Worm (Caenorhabditis elegans) whole organism, L4 larva: ENCODE data around the gene cka-2.

ENCODE experiments used
- F49E8.2 ChIP-seq: sonication (generic microtip); optimal IDR thresholded peaks from 2 replicates; lab custom pipeline; 2016; ENCODE audit warnings: missing compliant biosample characterization, mild to moderate bottlenecking, missing genetic modification characterization, borderline replicate concordance
- T20F7.1 ChIP-seq: fragments of 200-800 bp; sonication (Bioruptor generic); optimal IDR thresholded peaks from 2 replicates; lab custom pipeline; 2018; ENCODE audit warnings: mild to moderate bottlenecking, missing genetic modification characterization, missing compliant biosample characterization
- cey-2 ChIP-seq: sonication (generic microtip); optimal IDR thresholded peaks from 3 replicates; lab custom pipeline; 2017; ENCODE audit warnings: missing genetic modification characterization, mild to moderate bottlenecking, missing compliant biosample characterization, antibody characterized with exemption, borderline replicate concordance; ENCODE audit not compliant: insufficient read depth
- fkh-10 ChIP-seq: fragments of 150-350 bp; optimal IDR thresholded peaks from 2 replicates; lab custom pipeline; 2014; ENCODE audit warnings: missing biosample characterization, missing genetic modification reagents, missing genetic modification characterization
- lsy-2 ChIP-seq, 2 experiments: fragments of 150-350 bp in 1 of 2; sonication (generic microtip) in 1 of 2; optimal IDR thresholded peaks; 2 replicates each; lab custom pipeline; 2014 to 2017; ENCODE audit warnings: missing biosample characterization in 2 of 2, missing genetic modification characterization in 2 of 2
- nhr-42 ChIP-seq: fragments of 200-800 bp; sonication (Bioruptor generic); IDR thresholded peaks from 2 replicates; pipeline ENCODE4 v1.3.6; 2022; ENCODE audit warnings: missing genetic modification characterization, missing compliant biosample characterization
- php-3 ChIP-seq: fragments of 200-800 bp; sonication (Bioruptor generic); IDR thresholded peaks from 2 replicates; pipeline ENCODE4 v1.3.6; 2022; ENCODE audit warnings: missing genetic modification reagents, missing genetic modification characterization, missing compliant biosample characterization
- skn-1 ChIP-seq: fragments of 150-350 bp; optimal IDR thresholded peaks from 2 replicates; lab custom pipeline; 2014; ENCODE audit warnings: missing biosample characterization, missing genetic modification characterization
- tag-97 ChIP-seq: fragments of 200-800 bp; sonication (Bioruptor generic); IDR thresholded peaks from 2 replicates; pipeline ENCODE4 v1.3.6; 2022; ENCODE audit warnings: missing genetic modification characterization, missing compliant biosample characterization
- tra-1 ChIP-seq: fragments of 200-800 bp; sonication (Bioruptor generic); IDR thresholded peaks from 2 replicates; pipeline ENCODE4 v1.3.6; 2022; ENCODE audit warnings: missing genetic modification reagents, missing genetic modification characterization, missing compliant biosample characterization
- unc-130 ChIP-seq: sonication (generic microtip); optimal IDR thresholded peaks from 2 replicates; lab custom pipeline; 2016; ENCODE audit warnings: missing genetic modification reagents, missing genetic modification characterization, missing compliant biosample characterization
- unc-39 ChIP-seq: sonication (generic microtip); optimal IDR thresholded peaks from 2 replicates; lab custom pipeline; 2017; ENCODE audit warnings: missing biosample characterization, missing genetic modification characterization
- zag-1 ChIP-seq: fragments of 150-350 bp; optimal IDR thresholded peaks from 2 replicates; lab custom pipeline; 2014; ENCODE audit warnings: missing biosample characterization, missing genetic modification characterization
- ztf-11 ChIP-seq: fragments of 150-350 bp; optimal IDR thresholded peaks from 2 replicates; lab custom pipeline; 2014; ENCODE audit warnings: missing biosample characterization, missing genetic modification characterization

- TF ChIP-seq lsy-2 (tag; optimal IDR thresholded peaks at IDR 0.05; lab: Kevin White, UChicago) (no peak), skn-1 (tag; lab: Kevin White, UChicago) (no peak), fkh-10 (peak; percentile 27), ztf-11 (no peak), F49E8.2 (no peak), tra-1 (GFP tag; lab: Robert Waterston, UW) (no peak), T20F7.1 (GFP tag; lab: Kevin White, UChicago) (no peak), zag-1 (tag; lab: Kevin White, UChicago) (no peak), cey-2 (tag; lab: Kevin White, UChicago) (no peak), tag-97 (no peak), unc-130 (GFP tag; lab: Kevin White, UChicago) (no peak), php-3 (no peak), unc-39 (tag; lab: Kevin White, UChicago) (no peak), nhr-42 (GFP tag; lab: Robert Waterston, UW) (no peak)
These were observed 9.0 kb downstream of the cka-2 start for ce11 chrX:4294957-4295356.
